Fruit fly (Drosophila melanogaster): ENCODE data around the gene Dnali1.

- TF ChIP-seq ttk (optimal IDR thresholded peaks at IDR 0.05): no peak
- TF ChIP-seq insv (optimal IDR thresholded peaks at IDR 0.05): no peak
These were observed 23.9 kb downstream of the Dnali1 start, which contains the start of gene CG6959 for dm6 chr3R:11869169-11869568.
